Fruit fly (Drosophila melanogaster): Measurements from ENCODE around the gene CG17562.

CG17562 gene

DNA sequence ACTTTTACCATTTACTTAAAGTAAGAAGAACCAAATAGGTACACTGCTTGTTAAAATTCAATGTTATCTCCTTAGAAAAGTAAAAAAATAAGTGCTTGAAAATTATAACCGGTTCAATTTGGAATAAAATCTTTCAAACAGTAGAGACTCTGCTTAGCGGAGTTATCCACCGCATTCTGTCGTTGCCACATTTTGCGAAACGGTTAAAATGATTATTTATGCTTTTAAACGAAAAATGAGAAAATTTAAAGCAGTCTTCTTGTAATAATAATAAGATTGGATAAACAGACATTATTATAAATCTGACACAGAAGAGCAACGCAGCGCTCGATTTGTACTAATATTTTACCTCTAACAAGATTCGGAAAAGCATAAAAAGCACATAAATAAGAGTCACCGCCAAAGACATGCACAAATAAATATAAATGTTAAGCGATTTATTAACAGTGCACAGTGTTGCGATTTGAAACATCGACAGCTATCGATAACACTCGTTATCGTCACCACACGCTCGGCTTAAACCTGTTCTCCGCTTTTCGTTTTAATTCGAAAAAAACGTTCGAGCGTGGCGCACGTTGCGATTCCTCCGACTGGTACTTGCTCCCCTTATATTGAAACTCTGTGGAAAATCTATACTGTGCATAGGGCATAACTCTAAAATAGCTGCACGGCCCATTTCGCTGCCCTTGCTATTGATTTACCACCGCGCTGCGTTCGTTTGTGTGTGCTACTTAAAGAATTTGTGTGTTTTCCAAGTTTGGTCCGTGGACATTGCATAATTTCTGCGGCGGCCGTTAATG, 9.8 kb downstream of the CG17562 start, which contains the start of gene Fas1:
Fas1 (plus strand) TSS at position 489 of the 800 bp plus-strand sequence.
- no peak for TF ChIP-seq Pif1A (GFP tag; optimal IDR thresholded peaks at IDR 0.05)
- TF ChIP-seq Ets98B (GFP tag; IDR thresholded peaks at IDR 0.05), result 0 out of 2 replicates have a peak, but pooled peaks have one; percentile 12
- TF ChIP-seq Snoo (tag; optimal IDR thresholded peaks at IDR 0.05), result no peak
- TF ChIP-seq rn (GFP tag; IDR thresholded peaks at IDR 0.05), result no peak
- TF ChIP-seq CG15710 (tag; optimal IDR thresholded peaks at IDR 0.05), result no peak
- no peak for TF ChIP-seq CG34367 (tag; optimal IDR thresholded peaks at IDR 0.05)
- TF ChIP-seq fd96Ca (GFP tag; IDR thresholded peaks at IDR 0.05), result 0 out of 3 replicates have a peak, but pooled peaks have one; percentile 36
- no peak for TF ChIP-seq CG32121 (GFP tag; IDR thresholded peaks at IDR 0.05)

dm6 chr3R:16625844-16626430, 10.8 kb downstream of the CG17562 start:
- TF ChIP-seq Pif1B (GFP tag; optimal IDR thresholded peaks at IDR 0.05) (no peak), EcR (GFP tag; optimal IDR thresholded peaks at IDR 0.05) (peak; percentile 34), CG13204 (GFP tag; optimal IDR thresholded peaks at IDR 0.05) (peak; percentile 94)

dm6 chr3R:16626899-16627432, 11.9 kb downstream of the CG17562 start:
- no peak for TF ChIP-seq rn (GFP tag; IDR thresholded peaks at IDR 0.05)
- no peak for TF ChIP-seq CG17806 (tag; optimal IDR thresholded peaks at IDR 0.05)
- no peak for TF ChIP-seq EcR (GFP tag; optimal IDR thresholded peaks at IDR 0.05)
- TF ChIP-seq CG34367 (tag; optimal IDR thresholded peaks at IDR 0.05), result no peak

DNA sequence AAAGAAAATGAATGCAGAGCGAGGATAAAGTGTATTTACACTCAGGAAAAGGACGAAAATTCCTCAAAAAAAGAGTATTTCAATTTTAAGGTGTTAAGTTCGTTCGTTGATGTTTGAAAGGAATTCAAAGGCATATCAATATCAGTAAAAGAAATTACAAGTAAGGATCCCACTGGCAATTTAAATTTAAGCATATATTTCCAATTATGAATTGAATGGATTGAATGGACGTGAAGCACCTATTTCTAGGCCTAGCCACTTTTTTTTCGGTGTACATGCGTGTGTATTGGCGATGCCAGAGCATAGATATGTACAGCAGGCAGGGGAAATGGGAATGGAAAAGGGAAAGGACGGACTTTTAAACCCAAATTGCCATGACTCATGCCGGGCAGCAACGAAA, 15.5 kb downstream of the CG17562 start:
- TF ChIP-seq D1 (tag; optimal IDR thresholded peaks at IDR 0.05) (no peak), Snoo (tag; optimal IDR thresholded peaks at IDR 0.05) (no peak), CG13204 (GFP tag; optimal IDR thresholded peaks at IDR 0.05) (no peak), CG17806 (tag; optimal IDR thresholded peaks at IDR 0.05) (no peak), CG32121 (GFP tag; IDR thresholded peaks at IDR 0.05) (no peak), Pif1B (GFP tag; optimal IDR thresholded peaks at IDR 0.05) (no peak), Pif1A (GFP tag; optimal IDR thresholded peaks at IDR 0.05) (no peak), gl (tag; optimal IDR thresholded peaks at IDR 0.05) (no peak), CG15710 (tag; optimal IDR thresholded peaks at IDR 0.05) (no peak), CG4496 (GFP tag; IDR thresholded peaks at IDR 0.05) (no peak), EcR (GFP tag; optimal IDR thresholded peaks at IDR 0.05) (no peak), CG14655 (GFP tag; optimal IDR thresholded peaks at IDR 0.05) (no peak), fd96Ca (GFP tag; IDR thresholded peaks at IDR 0.05) (no peak), CG8159 (tag; optimal IDR thresholded peaks at IDR 0.05) (no peak)

DNA sequence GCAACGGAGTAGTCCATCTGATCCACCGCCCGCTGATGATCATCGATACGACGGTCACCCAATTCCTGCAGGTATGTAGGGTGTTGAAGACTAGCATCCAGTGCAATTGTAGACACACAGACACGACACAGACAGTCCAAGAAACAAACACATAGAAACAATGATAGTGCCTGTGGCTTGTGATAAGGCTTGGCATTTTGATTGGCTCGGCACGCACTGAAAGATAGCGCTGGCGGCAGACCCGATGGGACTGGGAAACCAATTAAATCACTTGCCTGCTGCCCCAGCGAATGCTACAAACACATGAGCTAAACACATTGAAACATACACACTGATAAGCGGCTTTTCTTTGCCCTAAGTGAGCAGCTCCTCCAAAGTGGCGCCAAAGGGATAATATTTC, 17.6 kb downstream of the CG17562 start:
- no peak for TF ChIP-seq Ets98B (GFP tag; IDR thresholded peaks at IDR 0.05)
- TF ChIP-seq CG12605 (GFP tag; IDR thresholded peaks at IDR 0.05), result no peak
- no peak for TF ChIP-seq CG14655 (GFP tag; optimal IDR thresholded peaks at IDR 0.05)
- no peak for TF ChIP-seq CG4496 (GFP tag; IDR thresholded peaks at IDR 0.05)
- no peak for TF ChIP-seq CG13204 (GFP tag; optimal IDR thresholded peaks at IDR 0.05)
- no peak for TF ChIP-seq gl (tag; optimal IDR thresholded peaks at IDR 0.05)
- no peak for TF ChIP-seq fd96Ca (GFP tag; IDR thresholded peaks at IDR 0.05)
- no peak for TF ChIP-seq D1 (tag; optimal IDR thresholded peaks at IDR 0.05)
- no peak for TF ChIP-seq CG9948 (tag; optimal IDR thresholded peaks at IDR 0.05)
- no peak for TF ChIP-seq CG8159 (tag; optimal IDR thresholded peaks at IDR 0.05)
- no peak for TF ChIP-seq Pif1A (GFP tag; optimal IDR thresholded peaks at IDR 0.05)
- no peak for TF ChIP-seq Pif1B (GFP tag; optimal IDR thresholded peaks at IDR 0.05)
- no peak for TF ChIP-seq Snoo (tag; optimal IDR thresholded peaks at IDR 0.05)
- no peak for TF ChIP-seq CG8301 (tag; optimal IDR thresholded peaks at IDR 0.05)
- no peak for TF ChIP-seq CG15710 (tag; optimal IDR thresholded peaks at IDR 0.05)
- TF ChIP-seq CG10348 (GFP tag; IDR thresholded peaks at IDR 0.05), result no peak
- TF ChIP-seq CG34367 (tag; optimal IDR thresholded peaks at IDR 0.05), result no peak
- TF ChIP-seq rn (GFP tag; IDR thresholded peaks at IDR 0.05), result no peak
- TF ChIP-seq CG17806 (tag; optimal IDR thresholded peaks at IDR 0.05), result no peak

DNA sequence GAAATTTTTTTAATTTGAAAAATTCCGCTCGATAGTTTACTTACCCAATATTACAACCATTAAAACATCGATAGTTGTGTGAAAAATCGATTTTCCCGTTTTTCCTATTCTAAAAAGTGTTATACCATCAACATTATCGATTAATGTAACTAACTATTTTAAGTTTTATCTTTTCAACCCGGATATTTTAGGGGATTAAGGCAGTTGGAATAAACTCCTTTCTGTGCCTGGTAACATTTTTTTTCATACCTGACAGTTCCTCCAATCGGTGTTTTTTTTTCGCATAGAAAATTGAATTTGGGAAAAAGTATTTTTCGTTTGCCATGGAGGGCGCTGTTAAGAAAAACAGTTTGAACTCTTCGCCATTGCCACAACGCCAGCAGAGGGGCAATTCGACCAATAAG, 24.9 kb downstream of the CG17562 start, which contains the start of gene nonA-l:
nonA-l (plus strand) TSS at position 201 of the 404 bp plus-strand sequence.
- no peak for TF ChIP-seq CG4496 (GFP tag; IDR thresholded peaks at IDR 0.05)
- no peak for TF ChIP-seq D1 (tag; optimal IDR thresholded peaks at IDR 0.05)
- TF ChIP-seq CG32121 (GFP tag; IDR thresholded peaks at IDR 0.05), result no peak
- no peak for TF ChIP-seq EcR (GFP tag; optimal IDR thresholded peaks at IDR 0.05)
- no peak for TF ChIP-seq CG8301 (tag; optimal IDR thresholded peaks at IDR 0.05)
- no peak for TF ChIP-seq CG14655 (GFP tag; optimal IDR thresholded peaks at IDR 0.05)
- no peak for TF ChIP-seq CG8159 (tag; optimal IDR thresholded peaks at IDR 0.05)
- TF ChIP-seq fd96Ca (GFP tag; IDR thresholded peaks at IDR 0.05), result no peak
- TF ChIP-seq rn (GFP tag; IDR thresholded peaks at IDR 0.05), result no peak
- TF ChIP-seq CG12605 (GFP tag; IDR thresholded peaks at IDR 0.05), result no peak
- no peak for TF ChIP-seq CG9948 (tag; optimal IDR thresholded peaks at IDR 0.05)
- no peak for TF ChIP-seq CG13204 (GFP tag; optimal IDR thresholded peaks at IDR 0.05)
- no peak for TF ChIP-seq Snoo (tag; optimal IDR thresholded peaks at IDR 0.05)
- TF ChIP-seq Ets98B (GFP tag; IDR thresholded peaks at IDR 0.05), result no peak
- no peak for TF ChIP-seq CG34367 (tag; optimal IDR thresholded peaks at IDR 0.05)
- no peak for TF ChIP-seq Pif1B (GFP tag; optimal IDR thresholded peaks at IDR 0.05)
- TF ChIP-seq gl (tag; optimal IDR thresholded peaks at IDR 0.05), result no peak
- TF ChIP-seq Pif1A (GFP tag; optimal IDR thresholded peaks at IDR 0.05), result no peak
- no peak for TF ChIP-seq CG10348 (GFP tag; IDR thresholded peaks at IDR 0.05)
